Fruit fly (Drosophila melanogaster) Kc167 (cell line): ENCODE results near the gene tho2.

ENCODE experiments used
- psq ChIP-seq: fragments of >200 bp; optimal IDR thresholded peaks from 2 replicates; lab custom pipeline; 2017; ENCODE audit warnings: missing external identifiers
- ttk ChIP-seq: sonication (Bioruptor generic); optimal IDR thresholded peaks from 2 replicates; lab custom pipeline; 2017; ENCODE audit warnings: missing external identifiers

- TF ChIP-seq ttk (lab: Kevin White, UChicago) (no peak), psq (lab: Kevin White, UChicago) (no peak)
These were observed 6.7 kb upstream of the tho2 start, which contains the start of gene AIF for dm6 chr2L:2151544-2152290.
